Worm (Caenorhabditis elegans): Measurements from ENCODE around the gene Y54G2A.32.
A peak's percentile ranks its signal among the peaks of the same experiment; 100 is the strongest.
"Not testable (repeated sequence)": the region's sequence is repeated elsewhere in the genome, so short reads cannot be mapped to it uniquely, and the experiment has no call there.

The Y54G2A.32 gene

ce11 chrIV:2798339-2798738 is 5.4 kb upstream of the Y54G2A.32 start, which contains the start of gene Y54G2A.52:
Gene Y54G2A.52 (minus strand): TSS chrIV:2798686.
- TF ChIP-seq fkh-4 (tag; optimal IDR thresholded peaks at IDR 0.05; ENCODE audit: borderline replicate concordance) (no peak), ztf-4 (tag; optimal IDR thresholded peaks at IDR 0.05) (no peak), C16A3.4 (tag; optimal IDR thresholded peaks at IDR 0.05) (no peak), pag-3 (tag; optimal IDR thresholded peaks at IDR 0.05; ENCODE audit: borderline replicate concordance, insufficient read depth) (no peak), lin-35 (GFP tag; optimal IDR thresholded peaks at IDR 0.05) (peak in 1 of 2 experiments; percentile 38), ceh-63 (GFP tag; optimal IDR thresholded peaks at IDR 0.05) (no peak), elt-2 (tag; optimal IDR thresholded peaks at IDR 0.05) (peak; percentile 63), lin-13 (GFP tag; optimal IDR thresholded peaks at IDR 0.05) (no peak), snpc-4 (tag; optimal IDR thresholded peaks at IDR 0.05) (no peak), ceh-82 (tag; optimal IDR thresholded peaks at IDR 0.05) (no peak)

DNA sequence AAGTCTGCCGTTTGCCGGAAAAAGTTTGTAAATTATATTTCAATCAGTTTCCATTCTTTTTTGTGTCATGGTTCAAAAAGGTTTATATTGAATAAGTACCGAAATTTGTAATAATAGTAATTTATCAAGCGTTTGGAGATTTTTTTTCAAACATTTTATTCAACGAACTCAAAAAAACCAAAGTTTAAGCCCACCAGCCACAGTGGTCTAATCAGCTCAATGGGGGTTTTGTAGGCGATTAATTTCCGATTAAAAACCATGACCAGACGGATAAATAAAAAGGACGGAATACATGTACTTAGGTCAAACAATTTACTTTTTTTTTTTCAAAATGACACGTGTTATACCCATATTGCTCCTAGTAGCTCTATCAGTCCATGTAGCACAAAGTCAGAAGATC is 4.4 kb upstream of the Y54G2A.32 start, which contains the start of gene Y54G2A.10:
Y54G2A.10 (plus strand) TSS at position 301 of the 400 bp plus-strand sequence.
- TF ChIP-seq snu-23 (GFP tag; optimal IDR thresholded peaks at IDR 0.05) (peak; percentile 4), ets-5 (GFP tag; IDR thresholded peaks at IDR 0.05) (no peak), alr-1 (tag; optimal IDR thresholded peaks at IDR 0.05; ENCODE audit: borderline replicate concordance) (no peak), nhr-28 (tag; optimal IDR thresholded peaks at IDR 0.05) (no peak)

DNA sequence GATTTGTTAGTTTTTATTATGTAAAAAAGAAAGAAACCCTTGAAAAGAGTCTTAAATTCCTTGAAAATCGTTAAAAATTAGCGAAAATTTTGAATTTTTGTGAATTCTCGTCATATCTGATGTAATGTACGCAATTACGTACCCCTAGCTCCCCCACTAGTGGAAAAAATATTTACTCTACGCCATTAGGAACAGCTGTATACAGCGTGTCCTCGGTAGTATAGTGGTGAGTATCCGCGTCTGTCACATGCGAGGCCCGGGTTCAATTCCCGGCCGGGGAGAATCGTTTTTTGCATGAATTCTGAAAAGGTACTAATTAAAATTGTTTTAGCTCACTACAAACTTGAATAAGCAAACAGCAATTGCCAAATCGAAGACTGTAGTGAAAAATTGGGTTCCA is 3.9 kb upstream of the Y54G2A.32 start:
- no peak for TF ChIP-seq efl-1 (optimal IDR thresholded peaks at IDR 0.05)
- peak in 1 of 2 experiments; percentile 41 for TF ChIP-seq efl-1 (GFP tag; optimal IDR thresholded peaks at IDR 0.05 in 1 of 2)
- no peak for TF ChIP-seq nhr-90 (tag; optimal IDR thresholded peaks at IDR 0.05; ENCODE audit: poor library complexity)

ce11 chrIV:2801004-2801403 is 2.7 kb upstream of the Y54G2A.32 start:
- TF ChIP-seq ama-1 (optimal IDR thresholded peaks at IDR 0.05) (no peak), nhr-71 (tag; optimal IDR thresholded peaks at IDR 0.05) (peak; percentile 6), efl-1 (optimal IDR thresholded peaks at IDR 0.05) (peak in 1 of 2 experiments; percentile 48), efl-1 (GFP tag; optimal IDR thresholded peaks at IDR 0.05 in 1 of 2) (peak in 1 of 2 experiments; percentile 3), unc-86 (tag; optimal IDR thresholded peaks at IDR 0.05) (no peak), C16A3.4 (tag; optimal IDR thresholded peaks at IDR 0.05) (no peak), hpl-2 (GFP tag; optimal IDR thresholded peaks at IDR 0.05) (peak; percentile 4), lsy-2 (tag; optimal IDR thresholded peaks at IDR 0.05) (no peak), rnt-1 (tag; optimal IDR thresholded peaks at IDR 0.05) (peak; percentile 9), sox-4 (tag; optimal IDR thresholded peaks at IDR 0.05) (no peak), lin-13 (GFP tag; optimal IDR thresholded peaks at IDR 0.05) (no peak)

ce11 chrIV:2801558-2801957 is 2.2 kb upstream of the Y54G2A.32 start, which contains the start of gene Y54G2A.44:
Gene Y54G2A.44 (plus strand): TSS chrIV:2801858.
- TF ChIP-seq vab-15, nhr-77, sptf-1 (tag; optimal IDR thresholded peaks at IDR 0.05): not testable (repeated sequence)

ce11 chrIV:2802193-2802592 is 1.6 kb upstream of the Y54G2A.32 start:
- TF ChIP-seq efl-1 (optimal IDR thresholded peaks at IDR 0.05), result no peak
- peak in 1 of 2 experiments; percentile 85 for TF ChIP-seq efl-1 (GFP tag; optimal IDR thresholded peaks at IDR 0.05 in 1 of 2)
- TF ChIP-seq dsc-1 (tag; optimal IDR thresholded peaks at IDR 0.05), result no peak

- TF ChIP-seq mdl-1 (tag; optimal IDR thresholded peaks at IDR 0.05) (peak in 1 of 2 experiments; percentile 28), fos-1 (tag; optimal IDR thresholded peaks at IDR 0.05) (no peak), nhr-47 (tag; optimal IDR thresholded peaks at IDR 0.05) (peak; percentile 57), C04F5.9 (tag; optimal IDR thresholded peaks at IDR 0.05) (no peak), ceh-82 (tag; optimal IDR thresholded peaks at IDR 0.05) (peak in 1 of 3 experiments; percentile 6), jun-1 (tag; optimal IDR thresholded peaks at IDR 0.05) (no peak), egl-13 (tag; optimal IDR thresholded peaks at IDR 0.05) (peak; percentile 18), C16A3.4 (tag; optimal IDR thresholded peaks at IDR 0.05) (peak; percentile 14), fkh-10 (GFP tag; optimal IDR thresholded peaks at IDR 0.05) (no peak), fkh-4 (tag; optimal IDR thresholded peaks at IDR 0.05; ENCODE audit: borderline replicate concordance) (no peak), ceh-88 (GFP tag; IDR thresholded peaks at IDR 0.05) (no peak), ztf-4 (tag; optimal IDR thresholded peaks at IDR 0.05) (no peak), Y116A8C.19 (tag; optimal IDR thresholded peaks at IDR 0.05; ENCODE audit: borderline replicate concordance) (no peak), tbx-2 (tag; optimal IDR thresholded peaks at IDR 0.05) (no peak), unc-130 (tag; optimal IDR thresholded peaks at IDR 0.05) (no peak), dsc-1 (tag; optimal IDR thresholded peaks at IDR 0.05) (peak; percentile 18), unc-30 (tag; optimal IDR thresholded peaks at IDR 0.05) (no peak), nhr-237 (tag; optimal IDR thresholded peaks at IDR 0.05) (no peak)
These were observed 1.8 kb downstream of the Y54G2A.32 start, which contains the start of gene Y54G2A.45 for ce11 chrIV:2805525-2805924. Gene Y54G2A.45 (plus strand): TSS chrIV:2805857.
